Fruit fly (Drosophila melanogaster) whole organism, larva: ENCODE results near the gene Arts.
A peak's percentile ranks its signal among the peaks of the same experiment; 100 is the strongest.

Experiments
- noc ChIP-seq: fragments of 200-800 bp; sonication (Bioruptor generic); optimal IDR thresholded peaks from 3 replicates; lab custom pipeline; 2019; ENCODE audit warnings: missing biosample characterization, mild to moderate bottlenecking, missing genetic modification characterization, moderate library complexity

Gene Arts

dm6 chr3L:16635566-16636210 is 33.0 kb downstream of the Arts start:
- TF ChIP-seq noc (tag; lab: Kevin White, UChicago) = peak; percentile 65

dm6 chr3L:16638639-16639388 is 36.2 kb downstream of the Arts start:
- TF ChIP-seq noc (tag; lab: Kevin White, UChicago) = no peak

dm6 chr3L:16640509-16641068 is 37.9 kb downstream of the Arts start:
- TF ChIP-seq noc (tag; lab: Kevin White, UChicago) = no peak

- no peak for TF ChIP-seq noc (tag; lab: Kevin White, UChicago)
These were observed 38.4 kb downstream of the Arts start for dm6 chr3L:16641094-16641493.

dm6 chr3L:16642088-16642507 is 39.4 kb downstream of the Arts start:
- no peak for TF ChIP-seq noc (tag; lab: Kevin White, UChicago)

- TF ChIP-seq noc (tag; lab: Kevin White, UChicago) = no peak
These were observed 40.3 kb downstream of the Arts start for dm6 chr3L:16642954-16643353.

dm6 chr3L:16644505-16644904 is 41.9 kb downstream of the Arts start:
- no peak for TF ChIP-seq noc (tag; lab: Kevin White, UChicago)

- no peak for TF ChIP-seq noc (tag; lab: Kevin White, UChicago)
These were observed 42.8 kb downstream of the Arts start for dm6 chr3L:16645323-16645982.

- no peak for TF ChIP-seq noc (tag; lab: Kevin White, UChicago)
These were observed 44.3 kb downstream of the Arts start for dm6 chr3L:16646865-16647459.

- peak; percentile 50 for TF ChIP-seq noc (tag; lab: Kevin White, UChicago)
These were observed 45.0 kb downstream of the Arts start, which contains the start of gene Abl for dm6 chr3L:16647578-16648113. TSS of gene Abl (minus strand) at chr3L:16647882.

- TF ChIP-seq noc (tag; lab: Kevin White, UChicago) = no peak
These were observed 47.4 kb downstream of the Arts start for dm6 chr3L:16650078-16650477.

- TF ChIP-seq noc (tag; lab: Kevin White, UChicago) = no peak
These were observed 48.5 kb downstream of the Arts start for dm6 chr3L:16651127-16651526.

dm6 chr3L:16652531-16652930 is 49.9 kb downstream of the Arts start:
- TF ChIP-seq noc (tag; lab: Kevin White, UChicago) = peak; percentile 50

dm6 chr3L:16653679-16654078 is 51.0 kb downstream of the Arts start:
- TF ChIP-seq noc (tag; lab: Kevin White, UChicago) = no peak

dm6 chr3L:16657014-16657413 is 54.4 kb downstream of the Arts start:
- peak; percentile 45 for TF ChIP-seq noc (tag; lab: Kevin White, UChicago)
